Fruit fly (Drosophila melanogaster) whole organism, prepupa: ENCODE measurements around the gene Ref1.

Experiments
- Blimp-1 ChIP-seq: fragments of 200-800 bp; sonication (Bioruptor generic); optimal IDR thresholded peaks from 3 replicates; lab custom pipeline; 2017; ENCODE audit warnings: missing biosample characterization, missing genetic modification characterization, mild to moderate bottlenecking, moderate library complexity, missing genetic modification reagents
- CG1621 ChIP-seq: fragments of 200-800 bp; sonication (Bioruptor generic); optimal IDR thresholded peaks from 3 replicates; lab custom pipeline; 2018; ENCODE audit warnings: missing biosample characterization, mild to moderate bottlenecking, missing genetic modification characterization
- CG6808 ChIP-seq: fragments of 200-800 bp; sonication (Bioruptor generic); optimal IDR thresholded peaks from 3 replicates; lab custom pipeline; 2017; ENCODE audit warnings: missing biosample characterization, missing genetic modification characterization, mild to moderate bottlenecking, moderate library complexity, missing genetic modification reagents
- Eip75B ChIP-seq: fragments of 200-800 bp; sonication (Bioruptor generic); optimal IDR thresholded peaks from 3 replicates; lab custom pipeline; 2016; ENCODE audit warnings: missing biosample characterization, missing genetic modification characterization
- OdsH ChIP-seq: fragments of 200-800 bp; sonication (Bioruptor generic); optimal IDR thresholded peaks from 3 replicates; lab custom pipeline; 2016; ENCODE audit warnings: missing biosample characterization, missing genetic modification characterization
- Sox102F ChIP-seq: fragments of 200-800 bp; sonication (Bioruptor generic); optimal IDR thresholded peaks from 2 replicates; lab custom pipeline; 2016; ENCODE audit warnings: missing biosample characterization, mild to moderate bottlenecking, missing genetic modification characterization
- acj6 ChIP-seq: fragments of 200-800 bp; sonication (Bioruptor generic); optimal IDR thresholded peaks from 3 replicates; lab custom pipeline; 2016; ENCODE audit warnings: missing biosample characterization, missing genetic modification characterization
- salr ChIP-seq, 2 experiments: fragments of 200-800 bp; sonication (Bioruptor generic); optimal IDR thresholded peaks; 3 replicates each; lab custom pipeline; 2016 to 2018; ENCODE audit warnings: missing biosample characterization in 2 of 2, missing genetic modification characterization in 2 of 2, mild to moderate bottlenecking in 1 of 2
- spab ChIP-seq: fragments of 200-800 bp; sonication (Bioruptor generic); optimal IDR thresholded peaks from 2 replicates; lab custom pipeline; 2017; ENCODE audit warnings: missing biosample characterization, mild to moderate bottlenecking, missing genetic modification characterization, missing genetic modification reagents

DNA sequence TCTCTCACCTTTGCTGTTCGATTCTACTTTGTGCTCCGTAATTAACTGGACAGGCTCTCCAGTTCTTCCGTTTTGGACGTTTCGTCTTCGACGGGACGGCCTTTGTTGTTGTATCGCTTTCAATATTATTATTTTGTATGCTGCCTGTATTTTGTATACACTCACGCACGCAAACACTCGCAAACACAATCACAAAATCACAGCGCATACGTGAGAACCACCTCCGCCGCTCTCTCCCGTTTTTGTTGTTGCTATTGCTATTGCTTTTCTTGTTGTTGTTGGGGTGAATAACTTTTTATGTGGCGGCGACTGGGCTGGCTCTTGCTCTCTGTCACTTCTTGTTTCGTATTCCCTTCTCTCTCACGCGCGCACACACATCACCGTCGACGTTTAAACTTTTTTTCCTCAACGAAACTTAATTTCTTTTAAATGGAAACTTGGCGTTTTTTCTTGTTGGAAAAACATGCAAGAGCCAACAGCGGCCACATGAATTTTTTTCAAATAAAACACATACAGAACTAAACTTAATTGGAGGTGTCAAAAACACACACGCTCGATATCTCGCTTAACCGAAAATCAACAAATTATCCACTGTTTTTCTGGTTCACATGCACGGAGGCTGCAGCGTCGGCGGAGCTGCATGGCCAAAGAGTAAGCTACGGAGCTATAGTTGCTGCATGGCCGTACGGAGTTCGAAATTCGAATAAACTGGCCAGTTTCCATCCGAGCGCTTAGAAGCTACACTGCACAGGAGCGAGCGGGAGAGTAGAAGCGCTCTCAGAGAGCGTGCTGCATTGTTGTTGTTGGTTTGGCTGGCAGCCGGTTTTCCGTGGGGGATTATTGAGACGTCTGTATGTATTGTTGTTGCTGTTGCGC is 27.8 kb upstream of the Ref1 start:
- TF ChIP-seq acj6 (no peak), spab (no peak), CG1621 (tag; lab: Kevin White, UChicago) (peak; percentile 44), Sox102F (GFP tag; lab: Kevin White, UChicago) (no peak), Eip75B (no peak), salr (GFP tag; optimal IDR thresholded peaks at IDR 0.05; lab: Kevin White, UChicago) (no peak), OdsH (no peak), CG6808 (GFP tag; lab: Kevin White, UChicago) (no peak), Blimp-1 (GFP tag; lab: Kevin White, UChicago) (no peak)
